Worm (Caenorhabditis elegans) whole organism, L1 larva: ENCODE results near the gene nhr-233.
A peak's percentile ranks its signal among the peaks of the same experiment; 100 is the strongest.

ENCODE experiments used
- C04F5.9 ChIP-seq: sonication (generic microtip); optimal IDR thresholded peaks from 2 replicates; lab custom pipeline; 2016; ENCODE audit warnings: missing genetic modification characterization, missing compliant biosample characterization
- C16A3.4 ChIP-seq: fragments of 150-350 bp; optimal IDR thresholded peaks from 2 replicates; lab custom pipeline; 2014; ENCODE audit warnings: missing biosample characterization, missing genetic modification characterization
- C34B4.2 ChIP-seq: sonication (generic microtip); optimal IDR thresholded peaks from 2 replicates; lab custom pipeline; 2017; ENCODE audit warnings: mild to moderate bottlenecking, missing genetic modification characterization, missing compliant biosample characterization
- F16B12.6 ChIP-seq: fragments of 150-350 bp; optimal IDR thresholded peaks from 2 replicates; lab custom pipeline; 2014; ENCODE audit warnings: missing biosample characterization, missing genetic modification characterization
- Y116A8C.19 ChIP-seq: sonication (generic microtip); optimal IDR thresholded peaks from 2 replicates; lab custom pipeline; 2016; ENCODE audit warnings: missing compliant biosample characterization, missing genetic modification characterization, borderline replicate concordance
- alr-1 ChIP-seq: fragments of 200-800 bp; sonication (Bioruptor generic); optimal IDR thresholded peaks from 2 replicates; lab custom pipeline; 2018; ENCODE audit warnings: borderline replicate concordance, mild to moderate bottlenecking, missing genetic modification characterization, missing compliant biosample characterization
- blmp-1 ChIP-seq: fragments of 150-350 bp; optimal IDR thresholded peaks from 2 replicates; lab custom pipeline; 2014; ENCODE audit warnings: missing biosample characterization, missing genetic modification characterization
- ceh-82 ChIP-seq, 3 experiments: fragments of 150-350 bp in 1 of 3; sonication (generic microtip) in 2 of 3; optimal IDR thresholded peaks; 2 replicates each; lab custom pipeline; 2014 to 2017; ENCODE audit warnings: missing biosample characterization in 3 of 3, missing genetic modification characterization in 3 of 3
- ceh-90 ChIP-seq: sonication (generic microtip); optimal IDR thresholded peaks from 2 replicates; lab custom pipeline; 2016; ENCODE audit warnings: missing genetic modification characterization, missing compliant biosample characterization
- ces-1 ChIP-seq: fragments of 150-350 bp; optimal IDR thresholded peaks from 2 replicates; lab custom pipeline; 2014; ENCODE audit warnings: missing biosample characterization, missing genetic modification reagents, missing genetic modification characterization
- efl-1 ChIP-seq, 4 experiments: fragments of 150-350 bp; optimal IDR thresholded peaks in 3 of 4; peaks in 1 of 4; 1 replicate in 1 of 4; 2 replicates in 3 of 4; lab custom pipeline; 2014; ENCODE audit warnings: missing biosample characterization in 2 of 4, missing genetic modification characterization in 2 of 4, missing genetic modification reagents in 2 of 4
- efl-3 ChIP-seq: fragments of 200-800 bp; sonication (Bioruptor generic); optimal IDR thresholded peaks from 2 replicates; lab custom pipeline; 2018; ENCODE audit warnings: mild to moderate bottlenecking, missing genetic modification characterization, missing compliant biosample characterization
- egl-13 ChIP-seq: sonication (generic microtip); optimal IDR thresholded peaks from 2 replicates; lab custom pipeline; 2016; ENCODE audit warnings: missing genotype, missing genetic modification reagents, missing genetic modification characterization, missing compliant biosample characterization
- egl-27 ChIP-seq, 2 experiments: fragments of 150-350 bp in 1 of 2; sonication (generic microtip); optimal IDR thresholded peaks; 3 replicates each; lab custom pipeline; 2017 to 2018; ENCODE audit warnings: missing biosample characterization in 2 of 2, missing genetic modification characterization in 2 of 2, missing genetic modification reagents in 2 of 2
- elt-2 ChIP-seq: sonication (generic microtip); optimal IDR thresholded peaks from 2 replicates; lab custom pipeline; 2016; ENCODE audit warnings: missing genetic modification characterization, mild to moderate bottlenecking, inconsistent platforms, missing compliant biosample characterization, missing genetic modification reagents
- elt-3 ChIP-seq, 6 experiments: fragments of 150-350 bp in 1 of 6; sonication (generic microtip); optimal IDR thresholded peaks; 2 replicates each; lab custom pipeline; 2017 to 2018; ENCODE audit warnings: missing biosample characterization in 6 of 6, missing genetic modification characterization in 6 of 6, inconsistent platforms in 1 of 6
- fkh-8 ChIP-seq: sonication (generic microtip); optimal IDR thresholded peaks from 2 replicates; lab custom pipeline; 2016; ENCODE audit warnings: mild to moderate bottlenecking, missing genetic modification characterization, missing compliant biosample characterization
- fos-1 ChIP-seq: fragments of 150-350 bp; optimal IDR thresholded peaks from 2 replicates; lab custom pipeline; 2014; ENCODE audit warnings: missing biosample characterization, missing genetic modification characterization
- grh-1 ChIP-seq: fragments of 200-800 bp; sonication (Bioruptor generic); IDR thresholded peaks from 2 replicates; pipeline ENCODE4 v1.3.6; 2022; ENCODE audit warnings: missing genetic modification reagents, missing genetic modification characterization, missing compliant biosample characterization
- irx-1 ChIP-seq: sonication (generic microtip); optimal IDR thresholded peaks from 2 replicates; lab custom pipeline; 2016; ENCODE audit warnings: missing genetic modification characterization, missing compliant biosample characterization
- isw-1 ChIP-seq: fragments of 200-800 bp; sonication (Bioruptor generic); IDR thresholded peaks from 2 replicates; pipeline ENCODE4 v1.3.6; 2022; ENCODE audit warnings: missing genetic modification characterization, missing compliant biosample characterization
- lin-13 ChIP-seq: fragments of 150-350 bp; optimal IDR thresholded peaks from 2 replicates; lab custom pipeline; 2014; ENCODE audit warnings: missing biosample characterization, missing genetic modification reagents, missing genetic modification characterization
- lin-14 ChIP-seq: fragments of 200-800 bp; sonication (Bioruptor generic); optimal IDR thresholded peaks from 2 replicates; lab custom pipeline; 2018; ENCODE audit warnings: mild to moderate bottlenecking, missing genetic modification characterization, moderate library complexity, missing compliant biosample characterization
- lin-39 ChIP-seq: fragments of 150-350 bp; optimal IDR thresholded peaks from 2 replicates; lab custom pipeline; 2014; ENCODE audit warnings: missing biosample characterization, missing genetic modification reagents, missing genetic modification characterization
- lir-3 ChIP-seq: sonication (generic microtip); optimal IDR thresholded peaks from 2 replicates; lab custom pipeline; 2016; ENCODE audit warnings: mild to moderate bottlenecking, missing genetic modification characterization, moderate library complexity, missing compliant biosample characterization; ENCODE audit not compliant: poor library complexity
- lsy-2 ChIP-seq, 2 experiments: fragments of 150-350 bp; optimal IDR thresholded peaks; 2 replicates each; lab custom pipeline; 2014; ENCODE audit warnings: missing biosample characterization in 2 of 2, missing genetic modification characterization in 2 of 2
- mef-2 ChIP-seq: fragments of 150-350 bp; optimal IDR thresholded peaks from 2 replicates; lab custom pipeline; 2014; ENCODE audit warnings: missing biosample characterization, missing genetic modification characterization
- nhr-11 ChIP-seq: fragments of 150-350 bp; optimal IDR thresholded peaks from 2 replicates; lab custom pipeline; 2014; ENCODE audit warnings: missing biosample characterization, missing genetic modification characterization
- nhr-19 ChIP-seq: fragments of 200-800 bp; sonication (Bioruptor generic); conservative IDR thresholded peaks from 2 replicates; pipeline ENCODE4 v1.3.6; 2022; ENCODE audit warnings: missing genetic modification characterization, missing compliant biosample characterization
- nhr-20 ChIP-seq: sonication (generic microtip); optimal IDR thresholded peaks from 2 replicates; lab custom pipeline; 2016; ENCODE audit warnings: mild to moderate bottlenecking, missing genetic modification characterization, missing compliant biosample characterization
- nhr-28 ChIP-seq: fragments of 150-350 bp; optimal IDR thresholded peaks from 2 replicates; lab custom pipeline; 2014; ENCODE audit warnings: missing biosample characterization, missing genetic modification characterization
- nhr-71 ChIP-seq: sonication (generic microtip); optimal IDR thresholded peaks from 2 replicates; lab custom pipeline; 2016; ENCODE audit warnings: mild to moderate bottlenecking, missing genetic modification characterization, moderate library complexity, missing compliant biosample characterization
- nhr-76 ChIP-seq: sonication (generic microtip); optimal IDR thresholded peaks from 2 replicates; lab custom pipeline; 2017; ENCODE audit warnings: missing biosample characterization, missing genetic modification characterization
- nhr-77 ChIP-seq: fragments of 150-350 bp; optimal IDR thresholded peaks from 2 replicates; lab custom pipeline; 2014; ENCODE audit warnings: missing biosample characterization, missing genetic modification characterization
- nhr-85 ChIP-seq: sonication (generic microtip); peaks from one replicate; lab custom pipeline; 2016; ENCODE audit warnings: missing genetic modification characterization, inconsistent platforms, missing compliant biosample characterization
- nhr-90 ChIP-seq: sonication (generic microtip); optimal IDR thresholded peaks from 2 replicates; lab custom pipeline; 2016; ENCODE audit warnings: mild to moderate bottlenecking, missing genetic modification characterization, missing compliant biosample characterization; ENCODE audit not compliant: poor library complexity
- pqm-1 ChIP-seq: sonication (generic microtip); optimal IDR thresholded peaks from 3 replicates; lab custom pipeline; 2017; ENCODE audit warnings: missing biosample characterization, missing genetic modification characterization
- rnt-1 ChIP-seq: sonication (generic microtip); optimal IDR thresholded peaks from 2 replicates; lab custom pipeline; 2016; ENCODE audit warnings: mild to moderate bottlenecking, missing genetic modification characterization, moderate library complexity, missing compliant biosample characterization
- snpc-4 ChIP-seq: fragments of 150-350 bp; optimal IDR thresholded peaks from 2 replicates; lab custom pipeline; 2014; ENCODE audit warnings: missing biosample characterization, missing genetic modification characterization
- snu-23 ChIP-seq: sonication (generic microtip); optimal IDR thresholded peaks from 2 replicates; lab custom pipeline; 2016; ENCODE audit warnings: missing genetic modification characterization, missing compliant biosample characterization
- tlp-1 ChIP-seq: fragments of 150-350 bp; optimal IDR thresholded peaks from 2 replicates; lab custom pipeline; 2014; ENCODE audit warnings: missing biosample characterization, missing genetic modification characterization
- unc-130 ChIP-seq: fragments of 150-350 bp; optimal IDR thresholded peaks from 2 replicates; lab custom pipeline; 2017; ENCODE audit warnings: missing biosample characterization, missing genetic modification characterization, inconsistent platforms
- unc-30 ChIP-seq: sonication (generic microtip); optimal IDR thresholded peaks from 2 replicates; lab custom pipeline; 2017; ENCODE audit warnings: missing biosample characterization, missing genetic modification characterization
- unc-86 ChIP-seq: sonication (generic microtip); optimal IDR thresholded peaks from 2 replicates; lab custom pipeline; 2016; ENCODE audit warnings: missing genetic modification characterization, missing compliant biosample characterization
- unc-98 ChIP-seq: fragments of 200-800 bp; sonication (Bioruptor generic); IDR thresholded peaks from 2 replicates; pipeline ENCODE4 v1.3.6; 2022; ENCODE audit warnings: missing genetic modification characterization, missing compliant biosample characterization
- vab-15 ChIP-seq: sonication (generic microtip); optimal IDR thresholded peaks from 2 replicates; lab custom pipeline; 2017; ENCODE audit warnings: missing genotype, mild to moderate bottlenecking, missing genetic modification characterization, missing compliant biosample characterization
- zip-4 ChIP-seq: fragments of 200-800 bp; sonication (Bioruptor generic); optimal IDR thresholded peaks from 2 replicates; lab custom pipeline; 2018; ENCODE audit warnings: mild to moderate bottlenecking, missing genetic modification characterization, moderate library complexity, missing compliant biosample characterization
- ztf-4 ChIP-seq: fragments of 150-350 bp; optimal IDR thresholded peaks from 2 replicates; lab custom pipeline; 2014; ENCODE audit warnings: missing biosample characterization, missing genetic modification characterization

nhr-233 gene

ce11 chrV:16595140-16595791, 24.7 kb upstream of the nhr-233 start, which contains the start of gene cpl-1 (continued):
- TF ChIP-seq C04F5.9 (no peak), C16A3.4 (tag; lab: Kevin White, UChicago) (no peak), elt-3 (tag; optimal IDR thresholded peaks at IDR 0.05; lab: Kevin White, UChicago) (no peak), mef-2 (no peak), unc-30 (tag; lab: Kevin White, UChicago) (no peak), unc-86 (tag; lab: Kevin White, UChicago) (no peak), zip-4 (no peak), efl-1 (optimal IDR thresholded peaks at IDR 0.05; lab: Kevin White, UChicago) (no peak), efl-1 (GFP tag; optimal IDR thresholded peaks at IDR 0.05 in 1 of 2; lab: Kevin White, UChicago) (peak in 1 of 2 experiments; percentile 87), C34B4.2 (tag; lab: Kevin White, UChicago) (no peak), isw-1 (no peak), lin-13 (GFP tag; lab: Kevin White, UChicago) (no peak), nhr-90 (tag; lab: Kevin White, UChicago) (peak; percentile 36), elt-2 (tag; lab: Kevin White, UChicago) (peak; percentile 88), lin-39 (no peak), snu-23 (peak; percentile 6), blmp-1 (tag; lab: Kevin White, UChicago) (peak; percentile 4), nhr-77 (tag; lab: Kevin White, UChicago) (no peak), rnt-1 (tag; lab: Kevin White, UChicago) (peak; percentile 37), vab-15 (tag; lab: Kevin White, UChicago) (no peak), pqm-1 (tag; lab: Kevin White, UChicago) (no peak), tlp-1 (no peak), efl-3 (GFP tag; lab: Kevin White, UChicago) (no peak), ztf-4 (tag; lab: Kevin White, UChicago) (no peak), snpc-4 (tag; lab: Kevin White, UChicago) (no peak), nhr-28 (tag; lab: Kevin White, UChicago) (no peak), nhr-85 (no peak), unc-98 (GFP tag; lab: Robert Waterston, UW) (no peak), ces-1 (no peak), Y116A8C.19 (tag; lab: Kevin White, UChicago) (no peak), ceh-90 (tag; lab: Kevin White, UChicago) (no peak), irx-1 (no peak)
- TF ChIP-seq, all 84 proteins: peak for 13

ce11 chrV:16594514-16594913, 23.9 kb upstream of the nhr-233 start:
- TF ChIP-seq lir-3 (tag; lab: Kevin White, UChicago) (peak; percentile 12), nhr-19 (GFP tag; lab: Robert Waterston, UW) (peak; percentile 48), isw-1 (no peak), nhr-71 (tag; lab: Kevin White, UChicago) (peak; percentile 60), nhr-77 (tag; lab: Kevin White, UChicago) (no peak), fos-1 (no peak), lin-14 (peak; percentile 41), ces-1 (no peak), alr-1 (tag; lab: Kevin White, UChicago) (no peak), egl-13 (tag; lab: Kevin White, UChicago) (no peak), ztf-4 (tag; lab: Kevin White, UChicago) (no peak), nhr-20 (tag; lab: Kevin White, UChicago) (no peak), unc-130 (tag; lab: Kevin White, UChicago) (no peak), elt-3 (tag; optimal IDR thresholded peaks at IDR 0.05; lab: Kevin White, UChicago) (peak in 1 of 6 experiments; percentile 47), F16B12.6 (tag; lab: Kevin White, UChicago) (no peak), C04F5.9 (no peak), rnt-1 (tag; lab: Kevin White, UChicago) (peak; percentile 68), ceh-82 (tag; optimal IDR thresholded peaks at IDR 0.05; lab: Kevin White, UChicago) (no peak), vab-15 (tag; lab: Kevin White, UChicago) (no peak), elt-2 (tag; lab: Kevin White, UChicago) (no peak), grh-1 (GFP tag; lab: Robert Waterston, UW) (no peak), fkh-8 (tag; lab: Kevin White, UChicago) (no peak), blmp-1 (tag; lab: Kevin White, UChicago) (peak; percentile 24), nhr-76 (tag; lab: Kevin White, UChicago) (no peak), nhr-11 (tag; lab: Kevin White, UChicago) (no peak), lsy-2 (tag; optimal IDR thresholded peaks at IDR 0.05; lab: Kevin White, UChicago) (peak; percentile 16), efl-3 (GFP tag; lab: Kevin White, UChicago) (no peak), nhr-90 (tag; lab: Kevin White, UChicago) (no peak), tlp-1 (no peak), egl-27 (tag; optimal IDR thresholded peaks at IDR 0.05; lab: Kevin White, UChicago) (no peak), pqm-1 (tag; lab: Kevin White, UChicago) (no peak), unc-86 (tag; lab: Kevin White, UChicago) (no peak), ceh-90 (tag; lab: Kevin White, UChicago) (no peak)
